Worm (Caenorhabditis elegans) whole organism, L1 larva: Measurements from ENCODE around the gene C33G3.6.
A peak's percentile ranks its signal among the peaks of the same experiment; 100 is the strongest.

Experiments used
- C04F5.9 ChIP-seq: sonication (generic microtip); optimal IDR thresholded peaks from 2 replicates; lab custom pipeline; 2016; ENCODE audit warnings: missing genetic modification characterization, missing compliant biosample characterization
- C34B4.2 ChIP-seq: sonication (generic microtip); optimal IDR thresholded peaks from 2 replicates; lab custom pipeline; 2017; ENCODE audit warnings: mild to moderate bottlenecking, missing genetic modification characterization, missing compliant biosample characterization
- F16B12.6 ChIP-seq: fragments of 150-350 bp; optimal IDR thresholded peaks from 2 replicates; lab custom pipeline; 2014; ENCODE audit warnings: missing biosample characterization, missing genetic modification characterization
- Y116A8C.19 ChIP-seq: sonication (generic microtip); optimal IDR thresholded peaks from 2 replicates; lab custom pipeline; 2016; ENCODE audit warnings: missing compliant biosample characterization, missing genetic modification characterization, borderline replicate concordance
- alr-1 ChIP-seq: fragments of 200-800 bp; sonication (Bioruptor generic); optimal IDR thresholded peaks from 2 replicates; lab custom pipeline; 2018; ENCODE audit warnings: borderline replicate concordance, mild to moderate bottlenecking, missing genetic modification characterization, missing compliant biosample characterization
- ama-1 ChIP-seq: fragments of 150-350 bp; optimal IDR thresholded peaks from 2 replicates; lab custom pipeline; 2014
- blmp-1 ChIP-seq: fragments of 150-350 bp; optimal IDR thresholded peaks from 2 replicates; lab custom pipeline; 2014; ENCODE audit warnings: missing biosample characterization, missing genetic modification characterization
- ceh-63 ChIP-seq: fragments of 200-800 bp; sonication (Bioruptor generic); optimal IDR thresholded peaks from 2 replicates; lab custom pipeline; 2018; ENCODE audit warnings: mild to moderate bottlenecking, missing genetic modification characterization, missing compliant biosample characterization
- ces-1 ChIP-seq: fragments of 150-350 bp; optimal IDR thresholded peaks from 2 replicates; lab custom pipeline; 2014; ENCODE audit warnings: missing biosample characterization, missing genetic modification reagents, missing genetic modification characterization
- dpl-1 ChIP-seq, 3 experiments: fragments of 150-350 bp in 2 of 3; sonication (generic microtip) in 1 of 3; optimal IDR thresholded peaks; 2 replicates each; lab custom pipeline; 2014 to 2017; ENCODE audit warnings: missing biosample characterization in 3 of 3, missing genetic modification characterization in 3 of 3, missing genetic modification reagents in 3 of 3
- dsc-1 ChIP-seq: sonication (generic microtip); optimal IDR thresholded peaks from 2 replicates; lab custom pipeline; 2016; ENCODE audit warnings: mild to moderate bottlenecking, missing genetic modification characterization, missing compliant biosample characterization
- elt-2 ChIP-seq: sonication (generic microtip); optimal IDR thresholded peaks from 2 replicates; lab custom pipeline; 2016; ENCODE audit warnings: missing genetic modification characterization, mild to moderate bottlenecking, inconsistent platforms, missing compliant biosample characterization, missing genetic modification reagents
- ets-5 ChIP-seq: fragments of 200-800 bp; sonication (Bioruptor generic); IDR thresholded peaks from 2 replicates; pipeline ENCODE4 v1.3.6; 2022; ENCODE audit warnings: missing genetic modification characterization, missing compliant biosample characterization
- fos-1 ChIP-seq: fragments of 150-350 bp; optimal IDR thresholded peaks from 2 replicates; lab custom pipeline; 2014; ENCODE audit warnings: missing biosample characterization, missing genetic modification characterization
- grh-1 ChIP-seq: fragments of 200-800 bp; sonication (Bioruptor generic); IDR thresholded peaks from 2 replicates; pipeline ENCODE4 v1.3.6; 2022; ENCODE audit warnings: missing genetic modification reagents, missing genetic modification characterization, missing compliant biosample characterization
- hlh-17 ChIP-seq: fragments of 200-800 bp; sonication (Bioruptor generic); optimal IDR thresholded peaks from 2 replicates; lab custom pipeline; 2018; ENCODE audit warnings: missing genetic modification characterization, mild to moderate bottlenecking, missing compliant biosample characterization, moderate library complexity, borderline replicate concordance
- hpl-2 ChIP-seq: fragments of 150-350 bp; optimal IDR thresholded peaks from 2 replicates; lab custom pipeline; 2014; ENCODE audit warnings: missing biosample characterization, missing genetic modification reagents, missing genetic modification characterization
- isw-1 ChIP-seq: fragments of 200-800 bp; sonication (Bioruptor generic); IDR thresholded peaks from 2 replicates; pipeline ENCODE4 v1.3.6; 2022; ENCODE audit warnings: missing genetic modification characterization, missing compliant biosample characterization
- jun-1 ChIP-seq: fragments of 150-350 bp; optimal IDR thresholded peaks from 2 replicates; lab custom pipeline; 2014; ENCODE audit warnings: missing biosample characterization, missing genetic modification reagents, missing genetic modification characterization
- lin-15B ChIP-seq: fragments of 150-350 bp; sonication (generic microtip); optimal IDR thresholded peaks from 3 replicates; lab custom pipeline; 2014; ENCODE audit warnings: missing biosample characterization, missing genetic modification characterization
- lin-35 ChIP-seq, 2 experiments: fragments of 150-350 bp; optimal IDR thresholded peaks; 2 replicates each; lab custom pipeline; 2014; ENCODE audit warnings: missing biosample characterization in 2 of 2, missing genetic modification characterization in 2 of 2, missing genetic modification reagents in 2 of 2
- lir-3 ChIP-seq: sonication (generic microtip); optimal IDR thresholded peaks from 2 replicates; lab custom pipeline; 2016; ENCODE audit warnings: mild to moderate bottlenecking, missing genetic modification characterization, moderate library complexity, missing compliant biosample characterization; ENCODE audit not compliant: poor library complexity
- mdl-1 ChIP-seq, 2 experiments: fragments of 150-350 bp; optimal IDR thresholded peaks; 2 replicates each; lab custom pipeline; 2014 to 2017; ENCODE audit warnings: missing biosample characterization in 2 of 2, missing genetic modification characterization in 2 of 2, inconsistent platforms in 1 of 2
- mef-2 ChIP-seq: fragments of 150-350 bp; optimal IDR thresholded peaks from 2 replicates; lab custom pipeline; 2014; ENCODE audit warnings: missing biosample characterization, missing genetic modification characterization
- mep-1 ChIP-seq: fragments of 150-350 bp; optimal IDR thresholded peaks from 2 replicates; lab custom pipeline; 2014; ENCODE audit warnings: missing biosample characterization, missing genetic modification characterization
- nhr-12 ChIP-seq: sonication (generic microtip); optimal IDR thresholded peaks from 2 replicates; lab custom pipeline; 2017; ENCODE audit warnings: missing biosample characterization, missing genetic modification characterization
- nhr-237 ChIP-seq: fragments of 150-350 bp; optimal IDR thresholded peaks from 2 replicates; lab custom pipeline; 2014; ENCODE audit warnings: missing biosample characterization, missing genetic modification characterization
- nhr-28 ChIP-seq: fragments of 150-350 bp; optimal IDR thresholded peaks from 2 replicates; lab custom pipeline; 2014; ENCODE audit warnings: missing biosample characterization, missing genetic modification characterization
- nhr-47 ChIP-seq: sonication (generic microtip); optimal IDR thresholded peaks from 2 replicates; lab custom pipeline; 2016; ENCODE audit warnings: mild to moderate bottlenecking, missing genetic modification characterization, moderate library complexity, missing compliant biosample characterization
- nhr-71 ChIP-seq: sonication (generic microtip); optimal IDR thresholded peaks from 2 replicates; lab custom pipeline; 2016; ENCODE audit warnings: mild to moderate bottlenecking, missing genetic modification characterization, moderate library complexity, missing compliant biosample characterization
- nhr-76 ChIP-seq: sonication (generic microtip); optimal IDR thresholded peaks from 2 replicates; lab custom pipeline; 2017; ENCODE audit warnings: missing biosample characterization, missing genetic modification characterization
- nhr-84 ChIP-seq: sonication (generic microtip); optimal IDR thresholded peaks from 2 replicates; lab custom pipeline; 2017; ENCODE audit warnings: missing biosample characterization, missing genetic modification characterization
- nhr-85 ChIP-seq: sonication (generic microtip); peaks from one replicate; lab custom pipeline; 2016; ENCODE audit warnings: missing genetic modification characterization, inconsistent platforms, missing compliant biosample characterization
- nhr-90 ChIP-seq: sonication (generic microtip); optimal IDR thresholded peaks from 2 replicates; lab custom pipeline; 2016; ENCODE audit warnings: mild to moderate bottlenecking, missing genetic modification characterization, missing compliant biosample characterization; ENCODE audit not compliant: poor library complexity
- pax-3 ChIP-seq: fragments of 200-800 bp; sonication (Bioruptor generic); optimal IDR thresholded peaks from 2 replicates; lab custom pipeline; 2018; ENCODE audit warnings: mild to moderate bottlenecking, missing genetic modification characterization, moderate library complexity, missing compliant biosample characterization
- snu-23 ChIP-seq: sonication (generic microtip); optimal IDR thresholded peaks from 2 replicates; lab custom pipeline; 2016; ENCODE audit warnings: missing genetic modification characterization, missing compliant biosample characterization
- sox-4 ChIP-seq: sonication (generic microtip); optimal IDR thresholded peaks from 2 replicates; lab custom pipeline; 2016; ENCODE audit warnings: missing genetic modification characterization, missing compliant biosample characterization
- swsn-7 ChIP-seq: sonication (generic microtip); optimal IDR thresholded peaks from 2 replicates; lab custom pipeline; 2016; ENCODE audit warnings: missing genetic modification characterization, missing compliant biosample characterization
- tbx-2 ChIP-seq: sonication (generic microtip); optimal IDR thresholded peaks from 2 replicates; lab custom pipeline; 2016; ENCODE audit warnings: missing genetic modification characterization, missing compliant biosample characterization
- tlp-1 ChIP-seq: fragments of 150-350 bp; optimal IDR thresholded peaks from 2 replicates; lab custom pipeline; 2014; ENCODE audit warnings: missing biosample characterization, missing genetic modification characterization
- unc-130 ChIP-seq: fragments of 150-350 bp; optimal IDR thresholded peaks from 2 replicates; lab custom pipeline; 2017; ENCODE audit warnings: missing biosample characterization, missing genetic modification characterization, inconsistent platforms
- unc-98 ChIP-seq: fragments of 200-800 bp; sonication (Bioruptor generic); IDR thresholded peaks from 2 replicates; pipeline ENCODE4 v1.3.6; 2022; ENCODE audit warnings: missing genetic modification characterization, missing compliant biosample characterization
- vab-15 ChIP-seq: sonication (generic microtip); optimal IDR thresholded peaks from 2 replicates; lab custom pipeline; 2017; ENCODE audit warnings: missing genotype, mild to moderate bottlenecking, missing genetic modification characterization, missing compliant biosample characterization
- zip-4 ChIP-seq: fragments of 200-800 bp; sonication (Bioruptor generic); optimal IDR thresholded peaks from 2 replicates; lab custom pipeline; 2018; ENCODE audit warnings: mild to moderate bottlenecking, missing genetic modification characterization, moderate library complexity, missing compliant biosample characterization
- ztf-4 ChIP-seq: fragments of 150-350 bp; optimal IDR thresholded peaks from 2 replicates; lab custom pipeline; 2014; ENCODE audit warnings: missing biosample characterization, missing genetic modification characterization

C33G3.6 gene

DNA sequence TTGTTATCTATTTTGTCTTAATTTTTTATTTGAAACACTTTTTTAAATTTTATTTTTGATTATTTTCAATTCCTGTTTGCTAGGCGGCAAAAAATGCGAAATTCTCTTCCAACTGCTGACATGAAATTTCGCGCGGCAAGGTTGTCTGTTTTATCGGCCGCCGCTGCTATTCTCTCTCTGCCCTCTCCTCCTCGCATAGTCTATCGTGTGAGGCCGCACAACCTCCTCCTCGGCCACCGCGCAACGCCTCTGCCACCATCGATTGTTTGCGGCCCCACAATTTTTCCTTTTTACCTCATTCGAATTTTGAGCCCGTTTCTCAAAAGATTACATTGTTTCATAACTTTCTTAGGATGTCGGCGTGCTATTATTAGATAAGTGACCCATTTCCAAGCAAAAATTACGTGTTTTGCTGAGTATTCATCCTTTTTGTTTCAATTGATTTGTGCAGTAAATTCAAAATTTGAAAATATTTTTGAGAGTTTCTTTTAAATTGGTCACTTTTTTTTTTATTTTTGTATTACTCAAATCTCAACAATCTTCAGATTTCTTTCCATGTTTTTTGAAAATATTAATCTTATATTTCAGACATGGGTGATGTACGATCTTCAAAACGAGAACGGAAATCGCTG is 43.3 kb upstream of the C33G3.6 start, which contains the start of gene F28H6.4 (continued):
- no peak for TF ChIP-seq zip-4
- no peak for TF ChIP-seq isw-1 (GFP tag; lab: Robert Waterston, UW)
- TF ChIP-seq unc-130 (tag; lab: Kevin White, UChicago) = no peak
- TF ChIP-seq nhr-47 (tag; lab: Kevin White, UChicago) = peak; percentile 3
- no peak for TF ChIP-seq ets-5 (GFP tag; lab: Robert Waterston, UW)
- TF ChIP-seq swsn-7 (tag; lab: Kevin White, UChicago) = peak; percentile 9
- no peak for TF ChIP-seq tlp-1 (tag; lab: Kevin White, UChicago)
- no peak for TF ChIP-seq lir-3 (tag; lab: Kevin White, UChicago)
- peak; percentile 2 for TF ChIP-seq tbx-2 (tag; lab: Kevin White, UChicago)
- TF ChIP-seq ceh-63 (GFP tag; lab: Kevin White, UChicago) = no peak
- no peak for TF ChIP-seq nhr-28 (tag; lab: Kevin White, UChicago)
- TF ChIP-seq F16B12.6 (tag; lab: Kevin White, UChicago) = no peak
- peak; percentile 49 for TF ChIP-seq snu-23 (GFP tag; lab: Kevin White, UChicago)
- TF ChIP-seq nhr-85 (tag; lab: Kevin White, UChicago) = no peak
- TF ChIP-seq nhr-76 (tag; lab: Kevin White, UChicago) = no peak
- TF ChIP-seq ces-1 = no peak
- no peak for TF ChIP-seq nhr-90 (tag; lab: Kevin White, UChicago)
- no peak for TF ChIP-seq nhr-71 (tag; lab: Kevin White, UChicago)
- TF ChIP-seq pax-3 (tag; lab: Kevin White, UChicago) = no peak
- TF ChIP-seq elt-2 = no peak
- TF ChIP-seq nhr-237 = no peak
- peak in 1 of 2 experiments; percentile 22 for TF ChIP-seq lin-35 (GFP tag; optimal IDR thresholded peaks at IDR 0.05; lab: Kevin White, UChicago)
- TF ChIP-seq unc-98 (GFP tag; lab: Robert Waterston, UW) = no peak
- TF ChIP-seq Y116A8C.19 (tag; lab: Kevin White, UChicago) = no peak
- no peak for TF ChIP-seq lin-15B (tag; lab: Kevin White, UChicago)
- no peak for TF ChIP-seq hpl-2 (GFP tag; lab: Kevin White, UChicago)
- TF ChIP-seq C04F5.9 (tag; lab: Kevin White, UChicago) = no peak
- no peak for TF ChIP-seq ama-1 (lab: Kevin White, UChicago)
- no peak for TF ChIP-seq fos-1 (tag; lab: Kevin White, UChicago)
- TF ChIP-seq ztf-4 = no peak

DNA sequence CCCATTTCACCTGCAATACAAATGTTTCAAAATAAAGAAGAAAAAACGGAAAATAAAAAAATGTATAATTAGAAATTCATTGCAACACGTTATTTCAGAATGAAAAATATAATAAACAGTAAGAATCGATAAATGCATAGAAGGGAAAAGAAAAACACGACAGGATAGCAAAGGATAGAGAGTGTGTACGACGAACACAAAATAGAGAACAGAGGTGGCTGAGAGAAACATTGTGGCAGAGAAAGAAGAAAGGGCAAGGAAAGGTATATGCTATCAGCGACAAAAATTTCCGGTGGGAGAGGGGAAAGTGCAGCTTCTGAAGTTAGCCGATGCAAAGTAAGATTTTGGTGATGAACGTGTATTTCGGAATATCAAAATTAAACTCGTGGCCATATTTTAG is 41.7 kb upstream of the C33G3.6 start, which contains the start of gene F28H6.6:
TSS of gene F28H6.6 (minus strand) at position 10 of the 400 bp plus-strand sequence.
- TF ChIP-seq hlh-17 = no peak
- TF ChIP-seq blmp-1 (tag; lab: Kevin White, UChicago) = peak; percentile 87
- TF ChIP-seq grh-1 = no peak

DNA sequence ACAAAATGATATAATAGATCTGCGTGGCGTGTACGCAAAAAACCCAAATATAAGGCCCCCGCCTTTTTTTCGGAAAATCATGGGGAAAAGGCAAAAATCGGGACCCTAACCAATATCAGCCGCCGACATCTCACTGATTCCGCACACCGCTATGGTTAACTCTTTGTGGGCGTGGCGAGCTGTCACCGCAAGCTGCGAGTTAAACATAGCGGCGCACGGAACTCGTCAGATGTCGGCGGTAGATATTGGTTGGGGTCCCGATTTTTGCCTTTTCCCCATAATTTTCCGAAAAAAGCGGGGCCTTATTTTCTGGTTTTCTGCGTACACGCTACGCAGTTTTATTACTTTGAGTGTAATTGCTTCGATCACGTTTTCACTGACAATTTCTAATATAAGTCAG is 34.6 kb upstream of the C33G3.6 start:
- no peak for TF ChIP-seq lin-35 (GFP tag; optimal IDR thresholded peaks at IDR 0.05; lab: Kevin White, UChicago)
- TF ChIP-seq ets-5 (GFP tag; lab: Robert Waterston, UW) = 0 out of 2 replicates have a peak, but pooled peaks have one; percentile 71

DNA sequence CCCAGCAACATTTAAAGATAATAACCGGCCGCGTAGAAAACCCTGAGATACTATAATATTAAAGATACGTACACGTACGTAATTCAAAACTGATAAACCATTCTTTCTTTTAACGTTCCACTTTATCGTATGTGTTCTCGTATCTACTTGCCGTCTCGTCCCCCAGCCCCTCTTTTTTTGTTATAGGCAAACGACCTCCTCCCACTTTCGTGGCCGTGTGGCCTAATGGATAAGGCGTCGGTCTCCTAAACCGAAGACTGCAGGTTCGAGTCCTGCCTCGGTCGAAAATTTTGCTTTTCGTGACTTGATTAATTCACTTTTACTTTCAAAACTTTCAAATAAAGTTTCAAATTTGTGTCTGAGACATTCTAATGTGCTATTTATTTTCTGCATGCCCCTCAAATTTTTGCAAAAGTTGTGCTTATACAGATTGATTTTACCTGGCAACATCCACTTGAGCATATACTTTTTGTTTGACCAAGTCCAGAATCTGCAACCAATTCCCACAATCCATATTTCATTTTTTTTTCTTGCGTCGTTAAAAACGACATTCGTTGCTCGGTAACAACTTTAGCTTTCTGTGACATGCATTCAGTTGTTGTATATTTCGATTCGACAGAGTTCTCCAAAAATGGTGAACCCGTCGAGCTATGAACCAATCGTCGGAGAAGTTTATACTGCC is 31.5 kb upstream of the C33G3.6 start, which contains the start of gene F28H6.7:
TSS of gene F28H6.7 (plus strand) at position 632 of the 682 bp plus-strand sequence.
- TF ChIP-seq nhr-90 (tag; lab: Kevin White, UChicago) (peak; percentile 51), nhr-84 (tag; lab: Kevin White, UChicago) (no peak), nhr-12 (tag; lab: Kevin White, UChicago) (no peak), tlp-1 (tag; lab: Kevin White, UChicago) (no peak), zip-4 (no peak), elt-2 (peak; percentile 36), mdl-1 (tag; optimal IDR thresholded peaks at IDR 0.05; lab: Kevin White, UChicago) (peak in 1 of 2 experiments; percentile 16), mep-1 (no peak), dsc-1 (tag; lab: Kevin White, UChicago) (peak; percentile 43), mef-2 (no peak), C34B4.2 (tag; lab: Kevin White, UChicago) (no peak), ztf-4 (no peak), C04F5.9 (tag; lab: Kevin White, UChicago) (no peak), dpl-1 (GFP tag; optimal IDR thresholded peaks at IDR 0.05; lab: Kevin White, UChicago) (peak in 2 of 3 experiments; percentile 4 to 15), alr-1 (tag; lab: Kevin White, UChicago) (no peak), vab-15 (tag; lab: Kevin White, UChicago) (no peak), tbx-2 (tag; lab: Kevin White, UChicago) (peak; percentile 29), blmp-1 (tag; lab: Kevin White, UChicago) (peak; percentile 44), jun-1 (tag; lab: Kevin White, UChicago) (no peak), lin-15B (tag; lab: Kevin White, UChicago) (no peak), sox-4 (tag; lab: Kevin White, UChicago) (no peak)
